Worm (Caenorhabditis elegans) whole organism, late embryonic: ENCODE measurements around the gene ints-7.

Experiments used
- K02D7.2 ChIP-seq: sonication (generic microtip); optimal IDR thresholded peaks from 2 replicates; lab custom pipeline; 2017; ENCODE audit warnings: mild to moderate bottlenecking, missing genetic modification characterization, missing compliant biosample characterization
- dmd-4 ChIP-seq: sonication (generic microtip); optimal IDR thresholded peaks from 2 replicates; lab custom pipeline; 2016; ENCODE audit warnings: borderline replicate concordance, missing genetic modification characterization, missing compliant biosample characterization
- fkh-10 ChIP-seq: fragments of 150-350 bp; optimal IDR thresholded peaks from 2 replicates; lab custom pipeline; 2014; ENCODE audit warnings: missing biosample characterization, missing genetic modification reagents, missing genetic modification characterization
- fkh-6 ChIP-seq: sonication (generic microtip); optimal IDR thresholded peaks from 2 replicates; lab custom pipeline; 2016; ENCODE audit warnings: missing genetic modification characterization, missing compliant biosample characterization
- hlh-8 ChIP-seq: sonication (generic microtip); optimal IDR thresholded peaks from 2 replicates; lab custom pipeline; 2016; ENCODE audit warnings: missing genotype, missing genetic modification characterization, missing compliant biosample characterization
- nhr-232 ChIP-seq: sonication (generic microtip); optimal IDR thresholded peaks from 2 replicates; lab custom pipeline; 2016; ENCODE audit warnings: missing genetic modification characterization, missing compliant biosample characterization
- pag-3 ChIP-seq: sonication (generic microtip); optimal IDR thresholded peaks from 2 replicates; lab custom pipeline; 2016; ENCODE audit warnings: missing compliant biosample characterization, missing genetic modification characterization, borderline replicate concordance
- ttx-3 ChIP-seq: sonication (generic microtip); optimal IDR thresholded peaks from 2 replicates; lab custom pipeline; 2016; ENCODE audit warnings: missing genetic modification reagents, missing genetic modification characterization, missing compliant biosample characterization

DNA sequence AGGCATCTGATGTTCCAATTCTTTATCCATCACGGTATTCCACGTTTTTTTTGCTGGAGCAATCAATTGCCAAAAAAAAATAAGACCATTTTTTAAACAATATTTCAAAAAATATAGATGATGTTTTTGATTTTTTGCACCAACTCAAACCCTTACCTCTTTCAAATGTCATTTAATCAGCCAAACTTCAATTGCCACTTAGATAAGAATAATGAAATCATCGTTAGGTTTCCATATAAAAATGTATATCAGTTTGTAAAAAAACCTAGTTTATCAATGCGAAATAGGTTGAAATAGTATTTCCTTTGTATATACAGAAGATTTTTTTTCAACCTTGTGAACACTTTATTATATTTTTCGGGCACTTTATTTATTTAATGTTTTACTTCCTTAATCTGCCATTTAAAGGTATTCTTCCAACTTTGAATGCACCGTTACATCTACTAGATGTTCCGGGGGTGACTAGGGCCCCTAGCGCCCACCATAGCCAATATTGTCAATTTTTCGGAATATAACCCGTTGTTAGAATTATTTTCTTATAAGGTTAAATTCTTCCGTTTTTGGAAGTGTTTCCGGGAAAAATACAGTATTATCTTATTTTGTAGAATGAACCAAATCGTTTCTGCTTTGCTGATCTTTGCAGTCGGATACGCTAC, 13.3 kb upstream of the ints-7 start, which contains the start of the genes F54D5.23 and F54D5.4:
- no peak for TF ChIP-seq ttx-3 (tag; lab: Kevin White, UChicago)
- no peak for TF ChIP-seq K02D7.2
- TF ChIP-seq fkh-6 (tag; lab: Kevin White, UChicago) = no peak
- TF ChIP-seq pag-3 = no peak
- no peak for TF ChIP-seq dmd-4 (tag; lab: Kevin White, UChicago)
- TF ChIP-seq fkh-10 (GFP tag; lab: Kevin White, UChicago) = no peak
- TF ChIP-seq hlh-8 = no peak
- no peak for TF ChIP-seq nhr-232
